Fruit fly (Drosophila melanogaster) whole organism, embryonic: ENCODE measurements around the gene Spt7.
A peak's percentile ranks its signal among the peaks of the same experiment; 100 is the strongest.

Source experiments
- BtbVII ChIP-seq: fragments of 200-800 bp; sonication (Bioruptor generic); optimal IDR thresholded peaks from 3 replicates; lab custom pipeline; 2017; ENCODE audit warnings: missing biosample characterization, mild to moderate bottlenecking, missing genetic modification characterization
- CG10366 ChIP-seq: fragments of 200-800 bp; sonication (Bioruptor generic); IDR thresholded peaks from 2 replicates; pipeline ENCODE4 v1.3.6; 2022; ENCODE audit warnings: missing biosample characterization, missing genetic modification characterization
- CG10654 ChIP-seq: fragments of 200-800 bp; sonication (Bioruptor generic); optimal IDR thresholded peaks from 2 replicates; lab custom pipeline; 2016; ENCODE audit warnings: missing biosample characterization, missing genetic modification characterization
- CG11560 ChIP-seq: fragments of 200-800 bp; sonication (Bioruptor generic); IDR thresholded peaks from 3 replicates; pipeline ENCODE4 v1.3.6; 2022; ENCODE audit warnings: missing biosample characterization, missing genetic modification characterization
- CG13123 ChIP-seq: fragments of 200-800 bp; sonication (Bioruptor generic); optimal IDR thresholded peaks from 2 replicates; lab custom pipeline; 2016; ENCODE audit warnings: missing biosample characterization, missing genetic modification characterization
- CG13287 ChIP-seq: fragments of 200-800 bp; sonication (Bioruptor generic); IDR thresholded peaks from 2 replicates; pipeline ENCODE4 v1.3.6; 2022; ENCODE audit warnings: missing biosample characterization, missing genetic modification characterization; ENCODE audit not compliant: partially characterized antibody
- CG13424 ChIP-seq: fragments of 200-800 bp; sonication (Bioruptor generic); optimal IDR thresholded peaks from 2 replicates; lab custom pipeline; 2019; ENCODE audit warnings: missing biosample characterization, mild to moderate bottlenecking, missing genetic modification characterization, moderate library complexity
- CG15514 ChIP-seq: fragments of 200-800 bp; sonication (Bioruptor generic); optimal IDR thresholded peaks from 3 replicates; lab custom pipeline; 2017; ENCODE audit warnings: missing biosample characterization, missing genetic modification characterization, mild to moderate bottlenecking, moderate library complexity, missing genetic modification reagents
- CG1603 ChIP-seq: fragments of 200-800 bp; sonication (Bioruptor generic); optimal IDR thresholded peaks from 2 replicates; lab custom pipeline; 2019; ENCODE audit warnings: missing biosample characterization, mild to moderate bottlenecking, missing genetic modification characterization, moderate library complexity
- CG17359 ChIP-seq: fragments of 200-800 bp; sonication (Bioruptor generic); optimal IDR thresholded peaks from 3 replicates; lab custom pipeline; 2018; ENCODE audit warnings: missing biosample characterization, mild to moderate bottlenecking, missing genetic modification characterization, moderate library complexity
- CG18011 ChIP-seq: fragments of 200-800 bp; sonication (Bioruptor generic); optimal IDR thresholded peaks from 2 replicates; lab custom pipeline; 2017; ENCODE audit warnings: missing biosample characterization, missing genetic modification characterization, mild to moderate bottlenecking, moderate library complexity, missing genotype
- CG1832 ChIP-seq: fragments of 200-800 bp; sonication (Bioruptor generic); optimal IDR thresholded peaks from 2 replicates; lab custom pipeline; 2017; ENCODE audit warnings: missing biosample characterization, mild to moderate bottlenecking, missing genetic modification characterization, inconsistent platforms
- CG2199 ChIP-seq: fragments of 200-800 bp; sonication (Bioruptor generic); IDR thresholded peaks from 3 replicates; pipeline ENCODE4 v1.3.6; 2022; ENCODE audit warnings: missing biosample characterization, missing genetic modification characterization
- CG2889 ChIP-seq: fragments of 200-800 bp; sonication (Bioruptor generic); IDR thresholded peaks from 3 replicates; pipeline ENCODE4 v1.3.6; 2022; ENCODE audit warnings: missing biosample characterization, missing genetic modification characterization
- CG30431 ChIP-seq: fragments of 200-800 bp; sonication (Bioruptor generic); optimal IDR thresholded peaks from 2 replicates; lab custom pipeline; 2017; ENCODE audit warnings: missing biosample characterization, missing genetic modification characterization
- CG3065 ChIP-seq: fragments of 200-800 bp; sonication (Bioruptor generic); optimal IDR thresholded peaks from 2 replicates; lab custom pipeline; 2016; ENCODE audit warnings: missing biosample characterization, missing genetic modification characterization
- CG4328 ChIP-seq: fragments of 200-800 bp; sonication (Bioruptor generic); optimal IDR thresholded peaks from 3 replicates; lab custom pipeline; 2017; ENCODE audit warnings: missing biosample characterization, missing genetic modification reagents, missing genetic modification characterization
- CG5953 ChIP-seq: fragments of 200-800 bp; sonication (Bioruptor generic); IDR thresholded peaks from 2 replicates; pipeline ENCODE4 v1.3.6; 2022; ENCODE audit warnings: missing biosample characterization, missing genetic modification characterization
- CG7987 ChIP-seq: fragments of 200-800 bp; sonication (Bioruptor generic); optimal IDR thresholded peaks from 2 replicates; lab custom pipeline; 2018; ENCODE audit warnings: missing biosample characterization, mild to moderate bottlenecking, missing genetic modification characterization, moderate library complexity
- CG8359 ChIP-seq: fragments of 200-800 bp; sonication (Bioruptor generic); optimal IDR thresholded peaks from 2 replicates; lab custom pipeline; 2017; ENCODE audit warnings: missing biosample characterization, mild to moderate bottlenecking, missing genetic modification characterization, borderline replicate concordance
- D ChIP-seq, 2 experiments: fragments of 200-800 bp in 1 of 2; fragments of >200 bp in 1 of 2; sonication (Bioruptor generic) in 1 of 2; optimal IDR thresholded peaks; 2 replicates in 1 of 2; 3 replicates in 1 of 2; lab custom pipeline; 2017; ENCODE audit warnings: mild to moderate bottlenecking in 1 of 2, missing biosample characterization in 1 of 2, missing genetic modification characterization in 1 of 2, missing genetic modification reagents in 1 of 2
- Dfd ChIP-seq, 2 experiments: fragments of >200 bp; optimal IDR thresholded peaks; 2 replicates each; lab custom pipeline; 2017; ENCODE audit warnings: missing biosample characterization in 2 of 2, missing genetic modification characterization in 2 of 2
- Drgx ChIP-seq: fragments of 200-800 bp; sonication (Bioruptor generic); IDR thresholded peaks from 2 replicates; pipeline ENCODE4 v1.3.6; 2022; ENCODE audit warnings: missing biosample characterization, missing genetic modification characterization
- Fer1 ChIP-seq: fragments of 200-800 bp; sonication (Bioruptor generic); optimal IDR thresholded peaks from 2 replicates; lab custom pipeline; 2017; ENCODE audit warnings: missing biosample characterization, mild to moderate bottlenecking, missing genetic modification characterization
- Gsc ChIP-seq: fragments of 200-800 bp; sonication (Bioruptor generic); IDR thresholded peaks from 2 replicates; pipeline ENCODE4 v1.3.6; 2022; ENCODE audit warnings: missing biosample characterization, missing genetic modification characterization
- HLH54F ChIP-seq: fragments of 200-800 bp; sonication (Bioruptor generic); optimal IDR thresholded peaks from 3 replicates; lab custom pipeline; 2016; ENCODE audit warnings: missing biosample characterization, missing genetic modification characterization
- Hmx ChIP-seq: fragments of 200-800 bp; sonication (Bioruptor generic); optimal IDR thresholded peaks from 2 replicates; lab custom pipeline; 2016; ENCODE audit warnings: missing biosample characterization, missing genetic modification characterization
- Hr3 ChIP-seq: fragments of 200-800 bp; sonication (Bioruptor generic); optimal IDR thresholded peaks from 3 replicates; lab custom pipeline; 2016; ENCODE audit warnings: missing biosample characterization, missing genetic modification characterization
- Sox102F ChIP-seq: fragments of 200-800 bp; sonication (Bioruptor generic); optimal IDR thresholded peaks from 2 replicates; lab custom pipeline; 2018; ENCODE audit warnings: missing biosample characterization, mild to moderate bottlenecking, missing genetic modification characterization, moderate library complexity
- bsh ChIP-seq, 2 experiments: fragments of 200-800 bp; sonication (Bioruptor generic); optimal IDR thresholded peaks; 2 replicates each; lab custom pipeline; 2017 to 2018; ENCODE audit warnings: mild to moderate bottlenecking in 2 of 2, missing biosample characterization in 2 of 2, missing genetic modification characterization in 2 of 2, moderate library complexity in 1 of 2
- caup ChIP-seq: fragments of 200-800 bp; sonication (Bioruptor generic); optimal IDR thresholded peaks from 3 replicates; lab custom pipeline; 2017; ENCODE audit warnings: missing biosample characterization, mild to moderate bottlenecking, missing genetic modification characterization, moderate library complexity; ENCODE audit not compliant: severe bottlenecking
- chinmo ChIP-seq: fragments of 200-800 bp; sonication (Bioruptor generic); IDR thresholded peaks from 4 replicates; pipeline ENCODE4 v1.3.6; 2022; ENCODE audit warnings: missing biosample characterization, missing genetic modification characterization; ENCODE audit not compliant: partially characterized antibody
- crc ChIP-seq: fragments of 200-800 bp; sonication (Bioruptor generic); optimal IDR thresholded peaks from 2 replicates; lab custom pipeline; 2016; ENCODE audit warnings: missing biosample characterization, missing genetic modification characterization
- crol ChIP-seq: fragments of 200-800 bp; sonication (Bioruptor generic); IDR thresholded peaks from 2 replicates; pipeline ENCODE4 v1.3.6; 2022; ENCODE audit warnings: missing biosample characterization, missing genetic modification characterization
- cwo ChIP-seq: fragments of 200-800 bp; sonication (Bioruptor generic); optimal IDR thresholded peaks from 3 replicates; lab custom pipeline; 2017; ENCODE audit warnings: missing biosample characterization, missing genetic modification characterization, mild to moderate bottlenecking, moderate library complexity, missing genetic modification reagents
- disco-r ChIP-seq: fragments of 200-800 bp; sonication (Bioruptor generic); optimal IDR thresholded peaks from 2 replicates; lab custom pipeline; 2016; ENCODE audit warnings: missing biosample characterization, missing genetic modification characterization
- grn ChIP-seq: fragments of 200-800 bp; sonication (Bioruptor generic); optimal IDR thresholded peaks from 3 replicates; lab custom pipeline; 2017; ENCODE audit warnings: missing biosample characterization, missing genetic modification characterization
- maf-S ChIP-seq: fragments of 200-800 bp; sonication (Bioruptor generic); optimal IDR thresholded peaks from 2 replicates; lab custom pipeline; 2016; ENCODE audit warnings: missing biosample characterization, missing genetic modification characterization
- mam ChIP-seq: fragments of 200-800 bp; sonication (Bioruptor generic); optimal IDR thresholded peaks from 3 replicates; lab custom pipeline; 2016; ENCODE audit warnings: missing biosample characterization, missing genetic modification characterization
- mld ChIP-seq: fragments of 200-800 bp; sonication (Bioruptor generic); IDR thresholded peaks from 3 replicates; pipeline ENCODE4 v1.3.6; 2022; ENCODE audit warnings: missing biosample characterization, missing genetic modification characterization; ENCODE audit not compliant: partially characterized antibody
- nerfin-1 ChIP-seq: fragments of 200-800 bp; sonication (Bioruptor generic); optimal IDR thresholded peaks from 3 replicates; lab custom pipeline; 2019; ENCODE audit warnings: missing biosample characterization, mild to moderate bottlenecking, missing genetic modification characterization, moderate library complexity
- pho ChIP-seq: fragments of 200-800 bp; sonication (Bioruptor generic); optimal IDR thresholded peaks from 2 replicates; lab custom pipeline; 2016; ENCODE audit warnings: missing biosample characterization, missing genetic modification characterization
- sens ChIP-seq: fragments of 200-800 bp; sonication (Bioruptor generic); peaks from one replicate; lab custom pipeline; 2016; ENCODE audit warnings: missing biosample characterization, missing genetic modification characterization
- tgo ChIP-seq: fragments of 200-800 bp; sonication (Bioruptor generic); IDR thresholded peaks from 3 replicates; pipeline ENCODE4 v1.3.6; 2022; ENCODE audit warnings: missing biosample characterization, missing genetic modification characterization
- unc-4 ChIP-seq: fragments of 200-800 bp; sonication (Bioruptor generic); IDR thresholded peaks from 2 replicates; pipeline ENCODE4 v1.3.6; 2022; ENCODE audit warnings: missing biosample characterization, missing genetic modification characterization; ENCODE audit not compliant: partially characterized antibody
- vvl ChIP-seq: fragments of 200-800 bp; sonication (Bioruptor generic); IDR thresholded peaks from 2 replicates; pipeline ENCODE4 v1.3.6; 2022; ENCODE audit warnings: missing biosample characterization, missing genetic modification characterization
- zen ChIP-seq: fragments of 200-800 bp; sonication (Bioruptor generic); optimal IDR thresholded peaks from 3 replicates; lab custom pipeline; 2018; ENCODE audit warnings: missing biosample characterization, mild to moderate bottlenecking, missing genetic modification characterization, moderate library complexity
- zf30C ChIP-seq: fragments of 200-800 bp; sonication (Bioruptor generic); optimal IDR thresholded peaks from 3 replicates; lab custom pipeline; 2018; ENCODE audit warnings: missing biosample characterization, mild to moderate bottlenecking, missing genetic modification characterization

The Spt7 gene

dm6 chrX:17833986-17834385 is 16.3 kb upstream of the Spt7 start (continued):
- no peak for TF ChIP-seq CG8359 (GFP tag; lab: Kevin White, UChicago)
- TF ChIP-seq CG10366: no peak
- TF ChIP-seq CG2889: no peak
- no peak for TF ChIP-seq bsh (GFP tag; optimal IDR thresholded peaks at IDR 0.05; lab: Kevin White, UChicago)
- TF ChIP-seq BtbVII: no peak
- TF ChIP-seq CG30431 (GFP tag; lab: Kevin White, UChicago): no peak
- peak; percentile 83 for TF ChIP-seq crol (GFP tag; lab: Robert Waterston, UW)
- no peak for TF ChIP-seq CG18011 (GFP tag; lab: Kevin White, UChicago)
- peak; percentile 67; the same call in 1 of the 4 replicates for TF ChIP-seq chinmo (GFP tag; lab: Robert Waterston, UW)
- TF ChIP-seq crc (GFP tag; lab: Kevin White, UChicago): no peak
- 0 out of 2 replicates have a peak, but pooled peaks have one; percentile 20 for TF ChIP-seq unc-4
- no peak for TF ChIP-seq maf-S (GFP tag; lab: Kevin White, UChicago)
- no peak for TF ChIP-seq Fer1 (GFP tag; lab: Kevin White, UChicago)
- TF ChIP-seq vvl (GFP tag; lab: Robert Waterston, UW): peak; percentile 13; the same call in 1 of the 2 replicates
- TF ChIP-seq CG17359 (tag; lab: Kevin White, UChicago): no peak
- TF ChIP-seq CG13287: no peak
- TF ChIP-seq mam (GFP tag; lab: Kevin White, UChicago): no peak
- no peak for TF ChIP-seq CG10654 (GFP tag; lab: Kevin White, UChicago)
- TF ChIP-seq CG13123 (GFP tag; lab: Kevin White, UChicago): no peak
- TF ChIP-seq CG1832 (GFP tag; lab: Kevin White, UChicago): peak; percentile 14
- TF ChIP-seq Hr3 (GFP tag; lab: Kevin White, UChicago): no peak
- no peak for TF ChIP-seq caup (GFP tag; lab: Kevin White, UChicago)
- no peak for TF ChIP-seq CG7987 (GFP tag; lab: Kevin White, UChicago)
- no peak for TF ChIP-seq HLH54F
- TF ChIP-seq zen (tag; lab: Kevin White, UChicago): no peak
- TF ChIP-seq grn: no peak
- no peak for TF ChIP-seq mld

- TF ChIP-seq CG2199 (0 out of 3 replicates have a peak, but pooled peaks have one; percentile 12), CG5953 (GFP tag; lab: Robert Waterston, UW) (no peak), Dfd (GFP tag; optimal IDR thresholded peaks at IDR 0.05; lab: Kevin White, UChicago) (no peak), disco-r (GFP tag; lab: Kevin White, UChicago) (no peak), tgo (GFP tag; lab: Robert Waterston, UW) (no peak)
These were observed 15.5 kb upstream of the Spt7 start for dm6 chrX:17834754-17835153.

dm6 chrX:17836420-17836932 is 13.8 kb upstream of the Spt7 start:
- no peak for TF ChIP-seq cwo (GFP tag; lab: Kevin White, UChicago)
- no peak for TF ChIP-seq CG10654 (GFP tag; lab: Kevin White, UChicago)
- no peak for TF ChIP-seq CG15514 (GFP tag; lab: Kevin White, UChicago)
- no peak for TF ChIP-seq CG13424
- TF ChIP-seq Drgx: 0 out of 2 replicates have a peak, but pooled peaks have one; percentile 9
- TF ChIP-seq CG4328 (GFP tag; lab: Kevin White, UChicago): no peak
- no peak for TF ChIP-seq Hmx
- TF ChIP-seq Sox102F (GFP tag; lab: Kevin White, UChicago): peak; percentile 6
- TF ChIP-seq D (optimal IDR thresholded peaks at IDR 0.05; lab: Kevin White, UChicago): no peak
- TF ChIP-seq D (GFP tag; optimal IDR thresholded peaks at IDR 0.05; lab: Kevin White, UChicago): no peak
- TF ChIP-seq zf30C (GFP tag; lab: Kevin White, UChicago): peak; percentile 42
- no peak for TF ChIP-seq nerfin-1 (tag; lab: Kevin White, UChicago)
- TF ChIP-seq pho (GFP tag; lab: Kevin White, UChicago): no peak
- TF ChIP-seq CG1603 (tag; lab: Kevin White, UChicago): no peak
- peak; percentile 3 for TF ChIP-seq sens (GFP tag; lab: Kevin White, UChicago)
- no peak for TF ChIP-seq CG3065 (GFP tag; lab: Kevin White, UChicago)
- TF ChIP-seq CG11560 (tag; lab: Robert Waterston, UW): no peak
- TF ChIP-seq vvl (GFP tag; lab: Robert Waterston, UW): peak; percentile 72
- no peak for TF ChIP-seq Gsc (GFP tag; lab: Robert Waterston, UW)
